Fruit fly (Drosophila melanogaster) whole organism, prepupa: ENCODE measurements around the gene slmb.
A peak's percentile ranks its signal among the peaks of the same experiment; 100 is the strongest.

Source experiments
- Blimp-1 ChIP-seq: fragments of 200-800 bp; sonication (Bioruptor generic); optimal IDR thresholded peaks from 3 replicates; lab custom pipeline; 2017; ENCODE audit warnings: missing biosample characterization, missing genetic modification characterization, mild to moderate bottlenecking, moderate library complexity, missing genetic modification reagents
- CG10631 ChIP-seq: fragments of 200-800 bp; sonication (Bioruptor generic); optimal IDR thresholded peaks from 2 replicates; lab custom pipeline; 2016; ENCODE audit warnings: missing biosample characterization, missing genetic modification characterization
- CG10669 ChIP-seq: fragments of 200-800 bp; sonication (Bioruptor generic); optimal IDR thresholded peaks from 3 replicates; lab custom pipeline; 2018; ENCODE audit warnings: missing biosample characterization, mild to moderate bottlenecking, missing genetic modification characterization, moderate library complexity
- CG11294 ChIP-seq: fragments of 200-800 bp; sonication (Bioruptor generic); IDR thresholded peaks from 2 replicates; pipeline ENCODE4 v1.3.6; 2022; ENCODE audit warnings: missing biosample characterization, missing genetic modification characterization
- CG11902 ChIP-seq: fragments of 200-800 bp; sonication (Bioruptor generic); optimal IDR thresholded peaks from 3 replicates; lab custom pipeline; 2016; ENCODE audit warnings: missing biosample characterization, missing genetic modification characterization
- CG15336 ChIP-seq: fragments of 200-800 bp; sonication (Bioruptor generic); IDR thresholded peaks from 2 replicates; pipeline ENCODE4 v1.3.6; 2022; ENCODE audit warnings: missing biosample characterization, missing genetic modification characterization
- CG1621 ChIP-seq: fragments of 200-800 bp; sonication (Bioruptor generic); optimal IDR thresholded peaks from 3 replicates; lab custom pipeline; 2018; ENCODE audit warnings: missing biosample characterization, mild to moderate bottlenecking, missing genetic modification characterization
- CG16779 ChIP-seq: fragments of 200-800 bp; sonication (Bioruptor generic); optimal IDR thresholded peaks from 3 replicates; lab custom pipeline; 2017; ENCODE audit warnings: missing biosample characterization, mild to moderate bottlenecking, missing genetic modification characterization
- CG3032 ChIP-seq: fragments of 200-800 bp; optimal IDR thresholded peaks from 2 replicates; lab custom pipeline; 2019; ENCODE audit warnings: missing biosample characterization, mild to moderate bottlenecking, missing genetic modification characterization, moderate library complexity
- CG31627 ChIP-seq: fragments of 200-800 bp; sonication (Bioruptor generic); optimal IDR thresholded peaks from 3 replicates; lab custom pipeline; 2016; ENCODE audit warnings: missing biosample characterization, missing genetic modification characterization
- CG32006 ChIP-seq: fragments of 200-800 bp; sonication (Bioruptor generic); optimal IDR thresholded peaks from 3 replicates; lab custom pipeline; 2017; ENCODE audit warnings: missing biosample characterization, mild to moderate bottlenecking, missing genetic modification characterization
- CG34406 ChIP-seq: fragments of 200-800 bp; sonication (Bioruptor generic); optimal IDR thresholded peaks from 3 replicates; lab custom pipeline; 2016; ENCODE audit warnings: missing biosample characterization, missing genetic modification characterization
- CG3919 ChIP-seq: fragments of 200-800 bp; sonication (Bioruptor generic); optimal IDR thresholded peaks from 3 replicates; lab custom pipeline; 2016; ENCODE audit warnings: missing biosample characterization, missing genetic modification characterization
- CG4318 ChIP-seq: fragments of 200-800 bp; sonication (Bioruptor generic); optimal IDR thresholded peaks from 3 replicates; lab custom pipeline; 2017; ENCODE audit warnings: missing biosample characterization, mild to moderate bottlenecking, missing genetic modification characterization
- CG6163 ChIP-seq: fragments of 200-800 bp; sonication (Bioruptor generic); IDR thresholded peaks from 3 replicates; pipeline ENCODE4 v1.3.6; 2022; ENCODE audit warnings: missing biosample characterization, missing genetic modification characterization
- CG6276 ChIP-seq: fragments of 200-800 bp; sonication (Bioruptor generic); optimal IDR thresholded peaks from 2 replicates; lab custom pipeline; 2017; ENCODE audit warnings: missing biosample characterization, mild to moderate bottlenecking, missing genetic modification characterization
- CG6792 ChIP-seq: fragments of 200-800 bp; sonication (Bioruptor generic); optimal IDR thresholded peaks from 3 replicates; lab custom pipeline; 2016; ENCODE audit warnings: missing biosample characterization, missing genetic modification characterization
- CG6854 ChIP-seq: fragments of 200-800 bp; sonication (Bioruptor generic); optimal IDR thresholded peaks from 2 replicates; lab custom pipeline; 2017; ENCODE audit warnings: missing biosample characterization, mild to moderate bottlenecking, missing genetic modification characterization
- CG7368 ChIP-seq: fragments of 200-800 bp; sonication (Bioruptor generic); optimal IDR thresholded peaks from 3 replicates; lab custom pipeline; 2016; ENCODE audit warnings: missing biosample characterization, missing genetic modification characterization
- CG8319 ChIP-seq: fragments of 200-800 bp; sonication (Bioruptor generic); optimal IDR thresholded peaks from 3 replicates; lab custom pipeline; 2016; ENCODE audit warnings: missing biosample characterization, missing genetic modification characterization
- CG9139 ChIP-seq: fragments of 200-800 bp; sonication (Bioruptor generic); optimal IDR thresholded peaks from 3 replicates; lab custom pipeline; 2017; ENCODE audit warnings: missing biosample characterization, mild to moderate bottlenecking, missing genetic modification characterization
- Eip75B ChIP-seq: fragments of 200-800 bp; sonication (Bioruptor generic); optimal IDR thresholded peaks from 3 replicates; lab custom pipeline; 2016; ENCODE audit warnings: missing biosample characterization, missing genetic modification characterization
- Eip78C ChIP-seq: fragments of 200-800 bp; sonication (Bioruptor generic); peaks from one replicate; lab custom pipeline; 2016; ENCODE audit warnings: missing biosample characterization, missing genetic modification characterization
- Eip93F ChIP-seq: fragments of 200-800 bp; sonication (Bioruptor generic); optimal IDR thresholded peaks from 2 replicates; lab custom pipeline; 2016; ENCODE audit warnings: missing biosample characterization, mild to moderate bottlenecking, missing genetic modification characterization
- Ets21C ChIP-seq: fragments of 200-800 bp; sonication (Bioruptor generic); optimal IDR thresholded peaks from 3 replicates; lab custom pipeline; 2016; ENCODE audit warnings: missing biosample characterization, missing genetic modification characterization
- Ets96B ChIP-seq: fragments of 200-800 bp; optimal IDR thresholded peaks from 2 replicates; lab custom pipeline; 2019; ENCODE audit warnings: missing biosample characterization, mild to moderate bottlenecking, missing genetic modification characterization, moderate library complexity
- Gug ChIP-seq: fragments of 200-800 bp; sonication (Bioruptor generic); IDR thresholded peaks from 2 replicates; pipeline ENCODE4 v1.3.6; 2022; ENCODE audit warnings: missing biosample characterization, missing genetic modification characterization
- Hr38 ChIP-seq: sonication (Bioruptor generic); optimal IDR thresholded peaks from 2 replicates; lab custom pipeline; 2016; ENCODE audit warnings: missing biosample characterization, missing genetic modification characterization
- Hr4 ChIP-seq: fragments of 200-800 bp; sonication (Bioruptor generic); optimal IDR thresholded peaks from 3 replicates; lab custom pipeline; 2016; ENCODE audit warnings: missing biosample characterization, missing genetic modification characterization
- Lpt ChIP-seq: fragments of 200-800 bp; sonication (Bioruptor generic); optimal IDR thresholded peaks from 3 replicates; lab custom pipeline; 2016; ENCODE audit warnings: missing biosample characterization, missing genetic modification characterization
- OdsH ChIP-seq: fragments of 200-800 bp; sonication (Bioruptor generic); optimal IDR thresholded peaks from 3 replicates; lab custom pipeline; 2016; ENCODE audit warnings: missing biosample characterization, missing genetic modification characterization
- Smox ChIP-seq: fragments of 200-800 bp; sonication (Bioruptor generic); optimal IDR thresholded peaks from 3 replicates; lab custom pipeline; 2016; ENCODE audit warnings: missing biosample characterization, missing genetic modification characterization
- Sox14 ChIP-seq: fragments of 200-800 bp; sonication (Bioruptor generic); optimal IDR thresholded peaks from 3 replicates; lab custom pipeline; 2016; ENCODE audit warnings: missing biosample characterization, missing genetic modification characterization
- Sox15 ChIP-seq: fragments of 200-800 bp; sonication (Bioruptor generic); optimal IDR thresholded peaks from 3 replicates; lab custom pipeline; 2016; ENCODE audit warnings: missing biosample characterization, missing genetic modification characterization
- acj6 ChIP-seq: fragments of 200-800 bp; sonication (Bioruptor generic); optimal IDR thresholded peaks from 3 replicates; lab custom pipeline; 2016; ENCODE audit warnings: missing biosample characterization, missing genetic modification characterization
- cyc ChIP-seq: fragments of 200-800 bp; sonication (Bioruptor generic); optimal IDR thresholded peaks from 3 replicates; lab custom pipeline; 2016; ENCODE audit warnings: missing biosample characterization, missing genetic modification characterization
- dsx ChIP-seq: fragments of 200-800 bp; optimal IDR thresholded peaks from 3 replicates; lab custom pipeline; 2019; ENCODE audit warnings: missing biosample characterization, mild to moderate bottlenecking, missing genetic modification characterization, moderate library complexity; ENCODE audit not compliant: poor library complexity, severe bottlenecking
- eg ChIP-seq: fragments of 200-800 bp; sonication (Bioruptor generic); IDR thresholded peaks from 3 replicates; pipeline ENCODE4 v1.3.6; 2022; ENCODE audit warnings: missing biosample characterization, missing genetic modification characterization
- esn ChIP-seq: fragments of 200-800 bp; sonication (Bioruptor generic); optimal IDR thresholded peaks from 2 replicates; lab custom pipeline; 2016; ENCODE audit warnings: missing biosample characterization, mild to moderate bottlenecking, missing genetic modification characterization, moderate library complexity
- pdm3 ChIP-seq: fragments of 200-800 bp; sonication (Bioruptor generic); optimal IDR thresholded peaks from 3 replicates; lab custom pipeline; 2016; ENCODE audit warnings: missing biosample characterization, missing genetic modification characterization
- salr ChIP-seq, 2 experiments: fragments of 200-800 bp; sonication (Bioruptor generic); optimal IDR thresholded peaks; 3 replicates each; lab custom pipeline; 2016 to 2018; ENCODE audit warnings: missing biosample characterization in 2 of 2, missing genetic modification characterization in 2 of 2, mild to moderate bottlenecking in 1 of 2
- spab ChIP-seq: fragments of 200-800 bp; sonication (Bioruptor generic); optimal IDR thresholded peaks from 2 replicates; lab custom pipeline; 2017; ENCODE audit warnings: missing biosample characterization, mild to moderate bottlenecking, missing genetic modification characterization, missing genetic modification reagents
- ss ChIP-seq, 2 experiments: fragments of 200-800 bp; sonication (Bioruptor generic); optimal IDR thresholded peaks; 2 replicates in 1 of 2; 3 replicates in 1 of 2; lab custom pipeline; 2017 to 2018; ENCODE audit warnings: mild to moderate bottlenecking in 2 of 2, missing biosample characterization in 2 of 2, missing genetic modification characterization in 2 of 2, moderate library complexity in 1 of 2
- svp ChIP-seq: fragments of 200-800 bp; sonication (Bioruptor generic); peaks from one replicate; lab custom pipeline; 2016; ENCODE audit warnings: missing biosample characterization, missing genetic modification characterization
- vri ChIP-seq: fragments of 200-800 bp; sonication (Bioruptor generic); optimal IDR thresholded peaks from 3 replicates; lab custom pipeline; 2016; ENCODE audit warnings: missing biosample characterization, mild to moderate bottlenecking, missing genetic modification characterization

The slmb gene

dm6 chr3R:21111964-21112740, 15.1 kb downstream of the slmb start (continued):
- TF ChIP-seq CG31627 (GFP tag; lab: Kevin White, UChicago) = peak; percentile 67
- TF ChIP-seq CG11294 = no peak
- no peak for TF ChIP-seq Ets21C
- TF ChIP-seq cyc (GFP tag; lab: Kevin White, UChicago) = peak; percentile 31
- peak; percentile 6 for TF ChIP-seq Blimp-1
- peak; percentile 69 for TF ChIP-seq esn (GFP tag; lab: Kevin White, UChicago)
- peak in 1 of 2 experiments; percentile 12 for TF ChIP-seq salr (GFP tag; optimal IDR thresholded peaks at IDR 0.05; lab: Kevin White, UChicago)
- peak; percentile 12 for TF ChIP-seq CG10669 (GFP tag; lab: Kevin White, UChicago)
- peak; percentile 5 for TF ChIP-seq CG16779 (tag; lab: Kevin White, UChicago)
- peak; percentile 51 for TF ChIP-seq acj6 (GFP tag; lab: Kevin White, UChicago)
- peak; percentile 78 for TF ChIP-seq CG32006 (GFP tag; lab: Kevin White, UChicago)
- peak; percentile 83 for TF ChIP-seq Eip78C (GFP tag; lab: Kevin White, UChicago)
- no peak for TF ChIP-seq CG1621 (tag; lab: Kevin White, UChicago)
- peak; percentile 60 for TF ChIP-seq CG6276 (GFP tag; lab: Kevin White, UChicago)
- TF ChIP-seq CG6854 (GFP tag; lab: Kevin White, UChicago) = no peak
- TF ChIP-seq OdsH (GFP tag; lab: Kevin White, UChicago) = peak; percentile 47
- 0 out of 3 replicates have a peak, but pooled peaks have one; percentile 25 for TF ChIP-seq CG6163 (GFP tag; lab: Robert Waterston, UW)
- TF ChIP-seq CG7368 (GFP tag; lab: Kevin White, UChicago) = peak; percentile 5
- TF ChIP-seq Eip75B (GFP tag; lab: Kevin White, UChicago) = peak; percentile 49
- TF ChIP-seq Smox (GFP tag; lab: Kevin White, UChicago) = peak; percentile 54
- TF ChIP-seq Sox14 (GFP tag; lab: Kevin White, UChicago) = peak; percentile 80
- peak in 1 of 2 experiments; percentile 37 for TF ChIP-seq ss (GFP tag; optimal IDR thresholded peaks at IDR 0.05; lab: Kevin White, UChicago)
- peak; percentile 49 for TF ChIP-seq Sox15 (GFP tag; lab: Kevin White, UChicago)
- no peak for TF ChIP-seq spab (GFP tag; lab: Kevin White, UChicago)
- TF ChIP-seq CG8319 (GFP tag; lab: Kevin White, UChicago) = no peak
- no peak for TF ChIP-seq CG3032 (tag; lab: Kevin White, UChicago)
- TF ChIP-seq pdm3 (GFP tag; lab: Kevin White, UChicago) = no peak
- peak; percentile 49 for TF ChIP-seq CG3919

DNA sequence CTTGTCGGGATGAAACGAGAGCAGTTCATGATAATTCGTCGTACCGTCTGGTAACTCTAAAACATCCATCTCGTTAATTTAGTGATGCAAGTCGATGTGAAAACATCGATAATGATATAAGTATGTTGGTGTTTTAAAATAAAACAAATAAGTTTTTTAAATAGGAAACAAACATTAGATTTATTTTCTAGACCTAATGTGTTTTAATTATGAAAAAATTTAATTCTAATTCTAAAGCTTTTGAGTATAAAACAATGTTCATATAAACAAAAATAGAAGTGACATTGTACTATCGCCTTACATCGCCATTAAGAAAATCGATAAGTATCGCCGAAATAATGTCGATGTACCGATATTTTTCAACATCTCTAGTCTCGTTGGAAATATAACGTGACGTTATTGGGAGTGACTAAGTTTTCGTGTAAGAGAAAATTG, 16.2 kb downstream of the slmb start, which contains the start of gene Rab11:
Gene Rab11 (plus strand): TSS at position 363 of the 435 bp plus-strand sequence.
- TF ChIP-seq CG11294 = no peak
- peak; percentile 53 for TF ChIP-seq CG10631 (GFP tag; lab: Kevin White, UChicago)
- peak; percentile 27 for TF ChIP-seq CG32006 (GFP tag; lab: Kevin White, UChicago)
- no peak for TF ChIP-seq CG4318 (GFP tag; lab: Kevin White, UChicago)
- TF ChIP-seq acj6 (GFP tag; lab: Kevin White, UChicago) = peak; percentile 48
- no peak for TF ChIP-seq CG1621 (tag; lab: Kevin White, UChicago)
- no peak for TF ChIP-seq Gug (GFP tag; lab: Robert Waterston, UW)
- TF ChIP-seq ss (GFP tag; optimal IDR thresholded peaks at IDR 0.05; lab: Kevin White, UChicago) = no peak
- TF ChIP-seq cyc (GFP tag; lab: Kevin White, UChicago) = peak; percentile 15
- TF ChIP-seq esn (GFP tag; lab: Kevin White, UChicago) = peak; percentile 64
- TF ChIP-seq CG34406 = no peak
- TF ChIP-seq Ets96B = no peak
- peak; percentile 39 for TF ChIP-seq Sox14 (GFP tag; lab: Kevin White, UChicago)
- TF ChIP-seq eg (GFP tag; lab: Robert Waterston, UW) = no peak
- TF ChIP-seq CG8319 (GFP tag; lab: Kevin White, UChicago) = no peak
- TF ChIP-seq CG6276 (GFP tag; lab: Kevin White, UChicago) = no peak
- no peak for TF ChIP-seq CG11902 (GFP tag; lab: Kevin White, UChicago)
- no peak for TF ChIP-seq Eip93F (GFP tag; lab: Kevin White, UChicago)
- no peak for TF ChIP-seq CG16779 (tag; lab: Kevin White, UChicago)
- TF ChIP-seq svp (GFP tag; lab: Kevin White, UChicago) = peak; percentile 52
- TF ChIP-seq Blimp-1 = no peak
- no peak for TF ChIP-seq Hr38 (GFP tag; lab: Kevin White, UChicago)
- no peak for TF ChIP-seq Lpt (GFP tag; lab: Kevin White, UChicago)
- no peak for TF ChIP-seq vri (GFP tag; lab: Kevin White, UChicago)
- TF ChIP-seq CG3919 = peak; percentile 48
- no peak for TF ChIP-seq CG9139 (GFP tag; lab: Kevin White, UChicago)
- no peak for TF ChIP-seq CG15336 (GFP tag; lab: Robert Waterston, UW)
- peak; percentile 57 for TF ChIP-seq Hr4 (GFP tag; lab: Kevin White, UChicago)
- no peak for TF ChIP-seq CG10669 (GFP tag; lab: Kevin White, UChicago)
- TF ChIP-seq CG6792 (GFP tag; lab: Kevin White, UChicago) = peak; percentile 31
- no peak for TF ChIP-seq dsx (GFP tag; lab: Kevin White, UChicago)
- no peak for TF ChIP-seq spab (GFP tag; lab: Kevin White, UChicago)
- no peak for TF ChIP-seq CG7368 (GFP tag; lab: Kevin White, UChicago)
- peak; percentile 52 for TF ChIP-seq OdsH (GFP tag; lab: Kevin White, UChicago)
- TF ChIP-seq CG6854 (GFP tag; lab: Kevin White, UChicago) = no peak
